Worm (Caenorhabditis elegans): ENCODE data around the gene Y113G7A.16.

The Y113G7A.16 gene

DNA sequence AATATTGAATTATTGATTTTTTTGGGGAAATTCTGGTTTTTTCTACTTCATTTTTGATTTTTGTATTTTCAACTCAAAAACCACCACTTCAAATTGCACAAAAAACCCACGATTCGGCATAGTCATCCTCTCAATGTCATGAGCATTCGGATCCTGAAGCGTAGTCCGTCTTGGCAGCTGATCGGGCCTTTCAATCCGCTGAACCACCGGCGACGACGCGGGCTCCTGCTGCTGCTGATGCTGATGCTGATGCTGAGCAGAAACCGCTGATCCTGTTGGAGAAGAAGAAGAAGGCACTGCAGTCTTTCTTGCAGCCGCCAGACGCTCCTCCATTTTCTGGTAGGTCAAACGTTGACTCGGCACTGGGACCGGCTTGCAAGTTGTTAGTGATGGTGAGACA is 38.3 kb upstream of the Y113G7A.16 start:
- TF ChIP-seq isw-1 (GFP tag; IDR thresholded peaks at IDR 0.05) (no peak), irx-1 (tag; optimal IDR thresholded peaks at IDR 0.05) (no peak), fos-1 (tag; optimal IDR thresholded peaks at IDR 0.05) (no peak), sup-37 (GFP tag; optimal IDR thresholded peaks at IDR 0.05) (no peak), nhr-76 (tag; optimal IDR thresholded peaks at IDR 0.05) (no peak)

DNA sequence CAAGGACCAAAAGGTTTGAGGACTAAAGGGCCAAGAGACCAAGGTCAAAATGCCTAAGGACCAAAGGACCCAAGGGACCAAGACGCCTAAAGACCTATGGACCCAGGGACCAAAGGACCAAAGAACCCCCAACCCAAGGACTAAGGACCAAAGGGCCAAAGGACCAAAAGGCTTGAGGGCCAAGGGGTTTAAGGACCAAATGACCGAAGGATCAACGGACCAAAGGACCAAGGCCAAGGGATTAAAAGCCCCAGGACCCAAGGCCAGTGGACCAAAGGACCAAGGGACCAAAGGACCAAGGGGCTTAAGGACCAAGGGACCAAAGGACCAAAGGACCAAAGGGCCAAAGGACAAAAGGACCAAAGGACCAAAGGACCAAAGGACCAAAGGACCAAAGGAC is 37.6 kb upstream of the Y113G7A.16 start:
- TF ChIP-seq efl-1 (optimal IDR thresholded peaks at IDR 0.05) (no peak), efl-1 (GFP tag; optimal IDR thresholded peaks at IDR 0.05 in 1 of 2) (peak in 1 of 2 experiments; percentile 88), lin-15B (tag; optimal IDR thresholded peaks at IDR 0.05) (no peak)

DNA sequence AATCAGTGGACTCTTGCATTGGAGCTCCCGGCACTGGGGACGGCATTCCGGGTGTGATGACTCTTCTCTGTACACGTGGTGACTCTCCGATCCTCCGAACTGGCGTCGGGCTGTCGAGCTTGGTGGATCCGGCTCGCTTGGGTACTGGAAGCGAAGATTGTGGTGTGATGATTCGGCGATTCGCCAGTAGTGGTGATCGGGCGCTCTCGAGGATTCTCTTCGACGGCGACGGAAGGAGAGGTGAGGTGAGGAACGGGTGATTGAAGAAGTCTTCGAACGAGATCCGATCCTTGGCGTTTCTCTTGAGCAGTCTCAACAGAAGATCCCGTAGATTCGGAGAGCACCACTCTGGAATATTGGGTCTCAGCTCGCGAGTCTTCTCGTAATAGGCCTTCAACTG is 36.7 kb upstream of the Y113G7A.16 start:
- TF ChIP-seq jun-1 (tag; optimal IDR thresholded peaks at IDR 0.05) (no peak), C16A3.4 (tag; optimal IDR thresholded peaks at IDR 0.05) (no peak), rnt-1 (tag; optimal IDR thresholded peaks at IDR 0.05) (no peak), skn-1 (tag; optimal IDR thresholded peaks at IDR 0.05) (no peak), sup-37 (GFP tag; optimal IDR thresholded peaks at IDR 0.05) (no peak), lin-39 (tag; optimal IDR thresholded peaks at IDR 0.05) (no peak), ceh-8 (GFP tag; optimal IDR thresholded peaks at IDR 0.05) (no peak), mab-9 (GFP tag; IDR thresholded peaks at IDR 0.05) (no peak), blmp-1 (tag; optimal IDR thresholded peaks at IDR 0.05) (no peak), nhr-84 (tag; optimal IDR thresholded peaks at IDR 0.05) (no peak), aha-1 (tag; optimal IDR thresholded peaks at IDR 0.05) (no peak), efl-3 (GFP tag; optimal IDR thresholded peaks at IDR 0.05) (no peak), nhr-28 (tag; optimal IDR thresholded peaks at IDR 0.05) (no peak), sox-4 (tag; optimal IDR thresholded peaks at IDR 0.05) (no peak), nhr-47 (tag; optimal IDR thresholded peaks at IDR 0.05) (no peak), lin-13 (GFP tag; optimal IDR thresholded peaks at IDR 0.05) (no peak), ces-1 (GFP tag; optimal IDR thresholded peaks at IDR 0.05) (no peak), lin-14 (GFP tag; optimal IDR thresholded peaks at IDR 0.05) (no peak), nhr-77 (tag; optimal IDR thresholded peaks at IDR 0.05) (no peak)

DNA sequence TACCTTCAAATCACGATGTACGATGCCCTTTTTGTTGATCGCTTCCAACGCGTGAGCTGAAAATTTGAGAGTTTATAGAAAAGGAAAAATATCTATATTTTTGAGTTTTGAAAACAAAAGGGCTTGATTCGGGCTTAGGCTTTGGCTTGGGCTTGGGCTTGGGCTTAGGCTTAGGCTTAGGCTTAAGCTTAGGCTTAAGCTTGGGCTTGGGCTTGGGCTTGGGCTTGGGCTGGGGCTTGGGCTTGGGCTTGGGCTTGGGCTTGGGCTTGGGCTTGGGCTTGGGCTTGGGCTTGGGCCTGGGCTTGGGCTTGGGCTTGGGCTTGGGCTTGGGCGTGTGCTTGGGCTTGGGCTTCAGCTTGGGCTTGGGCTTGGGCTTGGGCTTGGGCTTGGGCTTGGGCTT is 35.2 kb upstream of the Y113G7A.16 start:
- TF ChIP-seq efl-3 (GFP tag; optimal IDR thresholded peaks at IDR 0.05), result no peak
- TF ChIP-seq dsc-1 (tag; optimal IDR thresholded peaks at IDR 0.05), result no peak
- no peak for TF ChIP-seq lin-13 (GFP tag; optimal IDR thresholded peaks at IDR 0.05)

DNA sequence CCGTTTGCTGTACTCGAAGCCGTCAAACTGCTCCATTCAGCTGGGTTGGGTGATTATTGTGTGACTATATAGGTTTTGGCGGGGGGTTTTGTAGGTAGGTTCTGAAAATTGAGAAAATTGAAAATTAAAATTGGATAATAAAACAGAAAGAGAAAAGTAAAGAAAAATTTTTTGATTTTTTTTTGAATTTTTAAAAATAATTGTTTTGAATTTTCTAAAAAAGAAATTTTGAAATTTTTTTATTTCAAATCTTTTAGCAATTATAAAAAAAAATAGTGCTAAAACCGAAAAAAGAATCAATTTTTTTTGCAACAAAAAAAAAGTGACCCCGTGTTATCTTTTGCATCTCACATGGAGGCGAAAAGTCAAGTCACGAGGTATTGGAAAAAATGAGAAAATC is 33.0 kb upstream of the Y113G7A.16 start, which contains the start of gene unc-51:
Gene unc-51 (minus strand): TSS at position 101 of the 400 bp plus-strand sequence.
- TF ChIP-seq lin-35 (GFP tag; optimal IDR thresholded peaks at IDR 0.05), result peak in 1 of 2 experiments; percentile 9
- TF ChIP-seq aha-1 (tag; optimal IDR thresholded peaks at IDR 0.05), result no peak
- TF ChIP-seq nhr-90 (tag; optimal IDR thresholded peaks at IDR 0.05; ENCODE audit: poor library complexity), result peak; percentile 14
- no peak for TF ChIP-seq lin-14 (GFP tag; optimal IDR thresholded peaks at IDR 0.05)
- TF ChIP-seq isw-1 (GFP tag; IDR thresholded peaks at IDR 0.05), result no peak
- peak; percentile 28 for TF ChIP-seq nhr-71 (tag; optimal IDR thresholded peaks at IDR 0.05)
- no peak for TF ChIP-seq tbx-2 (tag; optimal IDR thresholded peaks at IDR 0.05)
- TF ChIP-seq elt-3 (tag; optimal IDR thresholded peaks at IDR 0.05), result peak in 1 of 6 experiments; percentile 5
- TF ChIP-seq unc-98 (GFP tag; IDR thresholded peaks at IDR 0.05), result no peak
- peak; percentile 6 for TF ChIP-seq snu-23 (GFP tag; optimal IDR thresholded peaks at IDR 0.05)
- no peak for TF ChIP-seq sup-37 (GFP tag; optimal IDR thresholded peaks at IDR 0.05)
- TF ChIP-seq blmp-1 (tag; optimal IDR thresholded peaks at IDR 0.05), result peak; percentile 11
- TF ChIP-seq unc-86 (tag; optimal IDR thresholded peaks at IDR 0.05), result no peak
- peak in 1 of 2 experiments; percentile 15 for TF ChIP-seq mdl-1 (tag; optimal IDR thresholded peaks at IDR 0.05)
- peak; percentile 9 for TF ChIP-seq elt-2 (tag; optimal IDR thresholded peaks at IDR 0.05)
- no peak for TF ChIP-seq Y116A8C.19 (tag; optimal IDR thresholded peaks at IDR 0.05; ENCODE audit: borderline replicate concordance)
- no peak for TF ChIP-seq unc-62 (GFP tag; optimal IDR thresholded peaks at IDR 0.05)
- no peak for TF ChIP-seq lsy-2 (tag; optimal IDR thresholded peaks at IDR 0.05)
- TF ChIP-seq nhr-20 (tag; optimal IDR thresholded peaks at IDR 0.05), result peak; percentile 15

Data from whole organism, L1 larva.